Fruit fly (Drosophila melanogaster) Kc167 (cell line): ENCODE data around the gene CG12725.

ENCODE experiments used
- Myc ChIP-seq: fragments of >200 bp; optimal IDR thresholded peaks from 2 replicates; lab custom pipeline; 2017; ENCODE audit warnings: missing external identifiers
- Sin3A ChIP-seq: fragments of >200 bp; optimal IDR thresholded peaks from 2 replicates; lab custom pipeline; 2018; ENCODE audit warnings: missing external identifiers
- h ChIP-seq: fragments of >200 bp; optimal IDR thresholded peaks from 3 replicates; lab custom pipeline; 2018; ENCODE audit warnings: missing external identifiers
- insv ChIP-seq: fragments of >200 bp; optimal IDR thresholded peaks from 3 replicates; lab custom pipeline; 2018; ENCODE audit warnings: missing external identifiers
- psq ChIP-seq: fragments of >200 bp; optimal IDR thresholded peaks from 2 replicates; lab custom pipeline; 2017; ENCODE audit warnings: missing external identifiers
- ttk ChIP-seq: sonication (Bioruptor generic); optimal IDR thresholded peaks from 2 replicates; lab custom pipeline; 2017; ENCODE audit warnings: missing external identifiers

CG12725 gene

dm6 chrX:13370826-13371703 is 31.6 kb downstream of the CG12725 start:
- no peak for TF ChIP-seq insv (lab: Kevin White, UChicago)
- no peak for TF ChIP-seq Sin3A
- TF ChIP-seq psq (lab: Kevin White, UChicago), result no peak
- no peak for TF ChIP-seq h (lab: Kevin White, UChicago)
- no peak for TF ChIP-seq ttk (lab: Kevin White, UChicago)
- no peak for TF ChIP-seq Myc (lab: Kevin White, UChicago)

DNA sequence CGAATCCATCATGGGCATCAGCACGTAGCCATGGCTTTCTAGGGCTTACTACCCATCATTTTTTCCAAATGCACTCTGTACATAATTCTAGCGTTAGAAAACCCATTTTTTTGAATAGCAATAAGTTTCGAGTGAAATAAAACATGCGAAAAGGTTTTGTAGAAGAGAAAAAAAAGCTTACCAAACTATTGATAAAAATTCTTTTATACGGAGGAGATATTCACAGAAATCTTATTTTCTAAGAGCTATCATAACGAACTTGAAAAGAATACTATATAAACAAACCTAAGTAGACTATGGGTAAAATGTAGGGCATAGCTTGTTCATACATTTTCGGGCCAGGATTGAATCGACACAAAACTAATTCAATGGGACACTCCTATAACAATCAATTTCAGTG is 32.4 kb downstream of the CG12725 start, which contains the start of gene CG1640:
CG1640 (plus strand) TSS at position 301 of the 400 bp plus-strand sequence.
- no peak for TF ChIP-seq psq (lab: Kevin White, UChicago)
- no peak for TF ChIP-seq ttk (lab: Kevin White, UChicago)
- no peak for TF ChIP-seq Sin3A
- no peak for TF ChIP-seq insv (lab: Kevin White, UChicago)
- no peak for TF ChIP-seq h (lab: Kevin White, UChicago)
- TF ChIP-seq Myc (lab: Kevin White, UChicago), result no peak

- no peak for TF ChIP-seq h (lab: Kevin White, UChicago)
- TF ChIP-seq ttk (lab: Kevin White, UChicago), result no peak
- no peak for TF ChIP-seq Sin3A
- TF ChIP-seq Myc (lab: Kevin White, UChicago), result no peak
- TF ChIP-seq psq (lab: Kevin White, UChicago), result no peak
- no peak for TF ChIP-seq insv (lab: Kevin White, UChicago)
These were observed 33.2 kb downstream of the CG12725 start for dm6 chrX:13369438-13369837.

DNA sequence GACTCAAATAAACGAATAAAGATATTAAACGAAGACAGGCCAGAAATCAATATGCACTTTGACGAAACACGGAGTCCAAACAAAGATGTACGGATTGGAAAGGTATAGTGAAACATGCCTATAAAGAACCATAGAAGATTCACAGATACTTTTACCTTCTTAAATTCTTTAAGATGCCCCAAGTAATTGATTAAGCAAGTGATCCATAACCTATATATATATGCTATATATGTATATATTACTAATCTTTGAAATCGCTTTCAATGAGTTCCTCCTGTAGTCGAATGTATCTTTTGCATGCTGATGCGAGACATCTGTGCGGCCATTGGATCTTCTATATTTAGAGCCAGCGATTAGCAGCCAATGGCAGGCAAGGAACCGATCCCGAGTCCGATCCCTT is 34.5 kb downstream of the CG12725 start, which contains the start of gene dmrt11E:
dmrt11E (plus strand) TSS at position 43 of the 400 bp plus-strand sequence.
- no peak for TF ChIP-seq Sin3A
- no peak for TF ChIP-seq ttk (lab: Kevin White, UChicago)
- no peak for TF ChIP-seq insv (lab: Kevin White, UChicago)
- no peak for TF ChIP-seq psq (lab: Kevin White, UChicago)
- no peak for TF ChIP-seq Myc (lab: Kevin White, UChicago)
- no peak for TF ChIP-seq h (lab: Kevin White, UChicago)

dm6 chrX:13358948-13359347 is 43.7 kb downstream of the CG12725 start, which contains the start of gene Syt12:
TSS of gene Syt12 (plus strand) at chrX:13359248.
- TF ChIP-seq ttk (lab: Kevin White, UChicago), result no peak
- no peak for TF ChIP-seq Myc (lab: Kevin White, UChicago)
- TF ChIP-seq h (lab: Kevin White, UChicago), result no peak
- TF ChIP-seq insv (lab: Kevin White, UChicago), result no peak
- TF ChIP-seq psq (lab: Kevin White, UChicago), result no peak
- no peak for TF ChIP-seq Sin3A

DNA sequence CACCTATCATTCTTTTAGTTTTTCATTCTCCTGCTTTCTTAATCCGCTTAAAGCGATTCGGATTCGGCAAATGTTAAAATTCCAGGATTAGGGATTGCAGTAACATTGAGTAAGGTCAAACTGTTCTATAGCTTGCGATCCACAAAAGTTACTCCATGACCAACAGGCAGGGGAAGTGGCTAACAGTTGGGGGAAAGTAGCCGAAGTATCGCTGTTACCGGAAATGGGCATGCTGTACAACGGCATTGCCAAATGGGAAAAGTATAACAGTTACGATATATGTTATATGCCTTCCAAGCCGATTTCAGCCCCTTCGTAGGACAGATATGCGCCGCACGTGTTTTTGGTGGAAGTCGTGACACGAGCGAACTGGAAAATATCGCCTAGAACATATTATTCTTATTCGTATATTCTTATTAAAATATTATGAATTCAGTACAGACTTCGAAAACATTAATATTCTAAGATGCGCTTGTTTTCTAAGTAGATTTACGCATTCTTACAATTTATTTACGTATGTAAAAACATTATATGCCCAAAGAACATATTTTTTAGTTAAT is 44.3 kb downstream of the CG12725 start:
- TF ChIP-seq psq (lab: Kevin White, UChicago), result no peak
- TF ChIP-seq insv (lab: Kevin White, UChicago), result no peak
- no peak for TF ChIP-seq Myc (lab: Kevin White, UChicago)
- TF ChIP-seq Sin3A, result no peak
- no peak for TF ChIP-seq ttk (lab: Kevin White, UChicago)
- no peak for TF ChIP-seq h (lab: Kevin White, UChicago)
